Fruit fly (Drosophila melanogaster) whole organism, embryonic: ENCODE data around the gene CG17652.

ENCODE experiments used
- Abd-B ChIP-seq: fragments of 200-800 bp; sonication (Bioruptor generic); optimal IDR thresholded peaks from 2 replicates; lab custom pipeline; 2018; ENCODE audit warnings: missing biosample characterization, mild to moderate bottlenecking, missing genetic modification characterization, moderate library complexity
- Bteb2 ChIP-seq: fragments of 200-800 bp; sonication (Bioruptor generic); optimal IDR thresholded peaks from 2 replicates; lab custom pipeline; 2016; ENCODE audit warnings: missing biosample characterization, missing genetic modification characterization
- CG10209 ChIP-seq: fragments of 200-800 bp; sonication (Bioruptor generic); optimal IDR thresholded peaks from 3 replicates; lab custom pipeline; 2017; ENCODE audit warnings: missing biosample characterization, mild to moderate bottlenecking, missing genetic modification characterization, missing genetic modification reagents
- CG10543 ChIP-seq: fragments of 200-800 bp; sonication (Bioruptor generic); optimal IDR thresholded peaks from 3 replicates; lab custom pipeline; 2017; ENCODE audit warnings: missing biosample characterization, mild to moderate bottlenecking, missing genetic modification characterization, moderate library complexity
- CG11398 ChIP-seq: fragments of 200-800 bp; sonication (Bioruptor generic); optimal IDR thresholded peaks from 2 replicates; lab custom pipeline; 2016; ENCODE audit warnings: missing biosample characterization, missing genetic modification characterization
- CG11695 ChIP-seq: fragments of 200-800 bp; sonication (Bioruptor generic); IDR thresholded peaks from 3 replicates; pipeline ENCODE4 v1.3.6; 2022; ENCODE audit warnings: missing biosample characterization, missing genetic modification characterization
- CG13287 ChIP-seq: fragments of 200-800 bp; sonication (Bioruptor generic); IDR thresholded peaks from 2 replicates; pipeline ENCODE4 v1.3.6; 2022; ENCODE audit warnings: missing biosample characterization, missing genetic modification characterization; ENCODE audit not compliant: partially characterized antibody
- CG13894 ChIP-seq: fragments of 200-800 bp; sonication (Bioruptor generic); optimal IDR thresholded peaks from 3 replicates; lab custom pipeline; 2018; ENCODE audit warnings: missing biosample characterization, mild to moderate bottlenecking, missing genetic modification characterization, moderate library complexity
- CG16813 ChIP-seq: fragments of 200-800 bp; sonication (Bioruptor generic); IDR thresholded peaks from 3 replicates; pipeline ENCODE4 v1.3.6; 2022; ENCODE audit warnings: missing biosample characterization, missing genetic modification characterization; ENCODE audit not compliant: partially characterized antibody
- CG17385 ChIP-seq: fragments of 200-800 bp; sonication (Bioruptor generic); optimal IDR thresholded peaks from 3 replicates; lab custom pipeline; 2018; ENCODE audit warnings: missing biosample characterization, mild to moderate bottlenecking, missing genetic modification characterization
- CG18619 ChIP-seq: fragments of 200-800 bp; sonication (Bioruptor generic); optimal IDR thresholded peaks from 3 replicates; lab custom pipeline; 2017; ENCODE audit warnings: missing biosample characterization, mild to moderate bottlenecking, missing genetic modification characterization
- CG2116 ChIP-seq: fragments of 200-800 bp; sonication (Bioruptor generic); optimal IDR thresholded peaks from 3 replicates; lab custom pipeline; 2018; ENCODE audit warnings: missing biosample characterization, mild to moderate bottlenecking, missing genetic modification characterization
- CG2199 ChIP-seq: fragments of 200-800 bp; sonication (Bioruptor generic); IDR thresholded peaks from 3 replicates; pipeline ENCODE4 v1.3.6; 2022; ENCODE audit warnings: missing biosample characterization, missing genetic modification characterization
- CG3163 ChIP-seq: fragments of 200-800 bp; sonication (Bioruptor generic); optimal IDR thresholded peaks from 3 replicates; lab custom pipeline; 2016; ENCODE audit warnings: missing biosample characterization, missing genetic modification characterization
- CG32767 ChIP-seq: fragments of 200-800 bp; sonication (Bioruptor generic); IDR thresholded peaks from 2 replicates; pipeline ENCODE4 v1.3.6; 2022; ENCODE audit warnings: missing biosample characterization, missing genetic modification characterization
- CG33557 ChIP-seq: fragments of 200-800 bp; sonication (Bioruptor generic); optimal IDR thresholded peaks from 2 replicates; lab custom pipeline; 2019; ENCODE audit warnings: missing biosample characterization, mild to moderate bottlenecking, missing genetic modification characterization, moderate library complexity
- CG4404 ChIP-seq: fragments of 200-800 bp; sonication (Bioruptor generic); IDR thresholded peaks from 2 replicates; pipeline ENCODE4 v1.3.6; 2022; ENCODE audit warnings: missing biosample characterization, missing genetic modification characterization
- CG5180 ChIP-seq: fragments of 200-800 bp; sonication (Bioruptor generic); optimal IDR thresholded peaks from 3 replicates; lab custom pipeline; 2017; ENCODE audit warnings: missing biosample characterization, missing genetic modification characterization, mild to moderate bottlenecking, moderate library complexity, missing genetic modification reagents
- CG5953 ChIP-seq: fragments of 200-800 bp; sonication (Bioruptor generic); IDR thresholded peaks from 2 replicates; pipeline ENCODE4 v1.3.6; 2022; ENCODE audit warnings: missing biosample characterization, missing genetic modification characterization
- CG7745 ChIP-seq: fragments of 200-800 bp; sonication (Bioruptor generic); optimal IDR thresholded peaks from 2 replicates; lab custom pipeline; 2018; ENCODE audit warnings: missing biosample characterization, mild to moderate bottlenecking, missing genetic modification characterization, moderate library complexity
- CG7987 ChIP-seq: fragments of 200-800 bp; sonication (Bioruptor generic); optimal IDR thresholded peaks from 2 replicates; lab custom pipeline; 2018; ENCODE audit warnings: missing biosample characterization, mild to moderate bottlenecking, missing genetic modification characterization, moderate library complexity
- CG9215 ChIP-seq: fragments of 200-800 bp; sonication (Bioruptor generic); IDR thresholded peaks from 2 replicates; pipeline ENCODE4 v1.3.6; 2022; ENCODE audit warnings: missing biosample characterization, missing genetic modification characterization
- CTCF ChIP-seq: fragments of 200-800 bp; sonication (Bioruptor generic); optimal IDR thresholded peaks from 2 replicates; lab custom pipeline; 2017; ENCODE audit warnings: missing biosample characterization, mild to moderate bottlenecking, missing genetic modification characterization, moderate library complexity
- D19A ChIP-seq: fragments of 200-800 bp; optimal IDR thresholded peaks from 3 replicates; lab custom pipeline; 2019; ENCODE audit warnings: missing biosample characterization, mild to moderate bottlenecking, missing genetic modification characterization, moderate library complexity
- HLH54F ChIP-seq: fragments of 200-800 bp; sonication (Bioruptor generic); optimal IDR thresholded peaks from 3 replicates; lab custom pipeline; 2016; ENCODE audit warnings: missing biosample characterization, missing genetic modification characterization
- Hey ChIP-seq: fragments of 200-800 bp; sonication (Bioruptor generic); optimal IDR thresholded peaks from 3 replicates; lab custom pipeline; 2018; ENCODE audit warnings: missing biosample characterization, mild to moderate bottlenecking, missing genetic modification characterization
- Hr3 ChIP-seq: fragments of 200-800 bp; sonication (Bioruptor generic); optimal IDR thresholded peaks from 3 replicates; lab custom pipeline; 2016; ENCODE audit warnings: missing biosample characterization, missing genetic modification characterization
- Kr ChIP-seq: fragments of 200-800 bp; sonication (Bioruptor generic); optimal IDR thresholded peaks from 2 replicates; lab custom pipeline; 2017; ENCODE audit warnings: missing biosample characterization, mild to moderate bottlenecking, missing genetic modification characterization
- NfI ChIP-seq: fragments of 200-800 bp; sonication (Bioruptor generic); optimal IDR thresholded peaks from 3 replicates; lab custom pipeline; 2018; ENCODE audit warnings: missing biosample characterization, mild to moderate bottlenecking, missing genetic modification characterization, moderate library complexity
- Optix ChIP-seq: fragments of 200-800 bp; sonication (Bioruptor generic); IDR thresholded peaks from 3 replicates; pipeline ENCODE4 v1.3.6; 2022; ENCODE audit warnings: missing biosample characterization, missing genetic modification characterization
- Ptx1 ChIP-seq: fragments of 200-800 bp; sonication (Bioruptor generic); IDR thresholded peaks from 2 replicates; pipeline ENCODE4 v1.3.6; 2022; ENCODE audit warnings: missing biosample characterization, missing genetic modification characterization
- Xbp1 ChIP-seq: fragments of 200-800 bp; sonication (Bioruptor generic); optimal IDR thresholded peaks from 3 replicates; lab custom pipeline; 2016; ENCODE audit warnings: missing biosample characterization, mild to moderate bottlenecking, missing genetic modification characterization
- bigmax ChIP-seq: fragments of 200-800 bp; sonication (Bioruptor generic); optimal IDR thresholded peaks from 2 replicates; lab custom pipeline; 2018; ENCODE audit warnings: missing biosample characterization, mild to moderate bottlenecking, missing genetic modification characterization
- cato ChIP-seq: fragments of 200-800 bp; sonication (Bioruptor generic); optimal IDR thresholded peaks from 2 replicates; lab custom pipeline; 2016; ENCODE audit warnings: missing biosample characterization, missing genetic modification characterization, borderline replicate concordance
- dan ChIP-seq: fragments of 200-800 bp; sonication (Bioruptor generic); IDR thresholded peaks from 2 replicates; pipeline ENCODE4 v1.3.6; 2022; ENCODE audit warnings: missing biosample characterization, missing genetic modification characterization
- dimm ChIP-seq: fragments of 200-800 bp; sonication (Bioruptor generic); IDR thresholded peaks from 2 replicates; pipeline ENCODE4 v1.3.6; 2022; ENCODE audit warnings: missing biosample characterization, missing genetic modification characterization
- exex ChIP-seq: fragments of 200-800 bp; sonication (Bioruptor generic); optimal IDR thresholded peaks from 4 replicates; lab custom pipeline; 2018; ENCODE audit warnings: missing biosample characterization, mild to moderate bottlenecking, missing genetic modification characterization, moderate library complexity
- gsb ChIP-seq: fragments of 200-800 bp; sonication (Bioruptor generic); IDR thresholded peaks from 2 replicates; pipeline ENCODE4 v1.3.6; 2022; ENCODE audit warnings: missing biosample characterization, missing genetic modification characterization
- h ChIP-seq: fragments of >200 bp; optimal IDR thresholded peaks from 2 replicates; lab custom pipeline; 2017
- hth ChIP-seq: fragments of >200 bp; optimal IDR thresholded peaks from 2 replicates; lab custom pipeline; 2017; ENCODE audit warnings: inconsistent platforms
- phol ChIP-seq: fragments of 200-800 bp; sonication (Bioruptor generic); optimal IDR thresholded peaks from 3 replicates; lab custom pipeline; 2018; ENCODE audit warnings: missing biosample characterization, mild to moderate bottlenecking, missing genetic modification characterization, moderate library complexity
- pum ChIP-seq: fragments of 200-800 bp; sonication (Bioruptor generic); optimal IDR thresholded peaks from 2 replicates; lab custom pipeline; 2016; ENCODE audit warnings: missing biosample characterization, missing genetic modification characterization
- repo ChIP-seq: fragments of 200-800 bp; sonication (Bioruptor generic); optimal IDR thresholded peaks from 2 replicates; lab custom pipeline; 2016; ENCODE audit warnings: missing biosample characterization, missing genetic modification characterization
- sd ChIP-seq: fragments of 200-800 bp; sonication (Bioruptor generic); optimal IDR thresholded peaks from 3 replicates; lab custom pipeline; 2018; ENCODE audit warnings: missing biosample characterization, mild to moderate bottlenecking, missing genetic modification characterization, moderate library complexity
- seq ChIP-seq: fragments of 200-800 bp; sonication (Bioruptor generic); IDR thresholded peaks from 2 replicates; pipeline ENCODE4 v1.3.6; 2022; ENCODE audit warnings: missing biosample characterization, missing genetic modification characterization
- sim ChIP-seq: fragments of 200-800 bp; sonication (Bioruptor generic); IDR thresholded peaks from 2 replicates; pipeline ENCODE4 v1.3.6; 2022; ENCODE audit warnings: missing biosample characterization, missing genetic modification characterization
- sima ChIP-seq: fragments of 200-800 bp; sonication (Bioruptor generic); optimal IDR thresholded peaks from 2 replicates; lab custom pipeline; 2016; ENCODE audit warnings: missing biosample characterization, missing genetic modification characterization
- sob ChIP-seq: fragments of 200-800 bp; sonication (Bioruptor generic); IDR thresholded peaks from 2 replicates; pipeline ENCODE4 v1.3.6; 2022; ENCODE audit warnings: missing biosample characterization, missing genetic modification characterization
- tgo ChIP-seq: fragments of 200-800 bp; sonication (Bioruptor generic); IDR thresholded peaks from 3 replicates; pipeline ENCODE4 v1.3.6; 2022; ENCODE audit warnings: missing biosample characterization, missing genetic modification characterization
- yki ChIP-seq: fragments of >200 bp; optimal IDR thresholded peaks from 3 replicates; lab custom pipeline; 2018
- zen ChIP-seq: fragments of 200-800 bp; sonication (Bioruptor generic); optimal IDR thresholded peaks from 3 replicates; lab custom pipeline; 2018; ENCODE audit warnings: missing biosample characterization, mild to moderate bottlenecking, missing genetic modification characterization, moderate library complexity
- zfh2 ChIP-seq: fragments of 200-800 bp; sonication (Bioruptor generic); optimal IDR thresholded peaks from 2 replicates; lab custom pipeline; 2016; ENCODE audit warnings: missing biosample characterization, missing genetic modification characterization

Gene CG17652

dm6 chr2L:1737057-1737581 lies 5.0 kb upstream of the CG17652 start (continued):
- TF ChIP-seq repo (GFP tag; lab: Kevin White, UChicago) (peak; percentile 74), CG11695 (GFP tag; lab: Robert Waterston, UW) (peak; percentile 87), sob (GFP tag; lab: Robert Waterston, UW) (peak; percentile 85), Kr (GFP tag; lab: Kevin White, UChicago) (no peak), bigmax (GFP tag; lab: Kevin White, UChicago) (peak; percentile 21), tgo (GFP tag; lab: Robert Waterston, UW) (peak; percentile 86), phol (tag; lab: Kevin White, UChicago) (peak; percentile 91), Hr3 (peak; percentile 93), D19A (peak; percentile 85), CG7987 (GFP tag; lab: Kevin White, UChicago) (peak; percentile 39), CG17385 (GFP tag; lab: Kevin White, UChicago) (peak; percentile 76), Abd-B (GFP tag; lab: Kevin White, UChicago) (peak; percentile 90), CG10209 (peak; percentile 89), Optix (GFP tag; lab: Robert Waterston, UW) (peak; percentile 80; the same call in 2 of the 3 replicates), dan (GFP tag; lab: Robert Waterston, UW) (peak; percentile 78), CG13287 (GFP tag; lab: Robert Waterston, UW) (peak; percentile 42; the same call in 1 of the 2 replicates), CG16813 (GFP tag; lab: Robert Waterston, UW) (no peak), CG2116 (peak; percentile 59), CG18619 (GFP tag; lab: Kevin White, UChicago) (peak; percentile 89), zen (tag; lab: Kevin White, UChicago) (peak; percentile 82), CG13894 (tag; lab: Kevin White, UChicago) (peak; percentile 87), dimm (GFP tag; lab: Robert Waterston, UW) (no peak), CG32767 (GFP tag; lab: Robert Waterston, UW) (peak; percentile 83; the same call in 1 of the 2 replicates), Hey (tag; lab: Kevin White, UChicago) (no peak), hth (lab: Kevin White, UChicago) (no peak), CG5180 (GFP tag; lab: Kevin White, UChicago) (peak; percentile 64), NfI (GFP tag; lab: Kevin White, UChicago) (peak; percentile 77), CG9215 (GFP tag; lab: Robert Waterston, UW) (peak; percentile 87), cato (GFP tag; lab: Kevin White, UChicago) (peak; percentile 89), sima (GFP tag; lab: Kevin White, UChicago) (peak; percentile 36), CG5953 (GFP tag; lab: Robert Waterston, UW) (peak; percentile 71; the same call in 1 of the 2 replicates), h (no peak), gsb (GFP tag; lab: Robert Waterston, UW) (no peak), CG4404 (GFP tag; lab: Robert Waterston, UW) (peak; percentile 89), CG10543 (GFP tag; lab: Kevin White, UChicago) (peak; percentile 27), CG2199 (GFP tag; lab: Robert Waterston, UW) (no peak), yki (lab: Kevin White, UChicago) (peak; percentile 57), CG7745 (no peak), Bteb2 (GFP tag; lab: Kevin White, UChicago) (peak; percentile 87), CG3163 (GFP tag; lab: Kevin White, UChicago) (peak; percentile 73), CG11398 (peak; percentile 82), seq (peak; percentile 88), HLH54F (GFP tag; lab: Kevin White, UChicago) (peak; percentile 89), CTCF (peak; percentile 17), Ptx1 (GFP tag; lab: Robert Waterston, UW) (peak; percentile 94), zfh2 (peak; percentile 88), exex (tag; lab: Kevin White, UChicago) (peak; percentile 21), Xbp1 (GFP tag; lab: Kevin White, UChicago) (peak; percentile 92), sim (GFP tag; lab: Robert Waterston, UW) (peak; percentile 60), pum (GFP tag; lab: Kevin White, UChicago) (peak; percentile 89), CG33557 (GFP tag; lab: Kevin White, UChicago) (no peak), sd (tag; lab: Kevin White, UChicago) (peak; percentile 52)
